Worm (Caenorhabditis elegans) whole organism, L2 larva: ENCODE data around the gene fipr-5.

Experiments used
- C34F6.9 ChIP-seq: fragments of 150-350 bp; optimal IDR thresholded peaks from 2 replicates; lab custom pipeline; 2014; ENCODE audit warnings: missing biosample characterization, missing genetic modification characterization
- R02D3.7 ChIP-seq: fragments of 150-350 bp; optimal IDR thresholded peaks from 2 replicates; lab custom pipeline; 2014; ENCODE audit warnings: missing biosample characterization, missing genetic modification characterization
- Y55F3AM.14 ChIP-seq: fragments of 200-800 bp; sonication (Bioruptor generic); optimal IDR thresholded peaks from 2 replicates; lab custom pipeline; 2018; ENCODE audit warnings: mild to moderate bottlenecking, missing genetic modification characterization, missing compliant biosample characterization
- alr-1 ChIP-seq: fragments of 150-350 bp; optimal IDR thresholded peaks from 2 replicates; lab custom pipeline; 2014; ENCODE audit warnings: missing biosample characterization, missing genetic modification characterization
- aly-2 ChIP-seq: fragments of 150-350 bp; optimal IDR thresholded peaks from 2 replicates; lab custom pipeline; 2014; ENCODE audit warnings: missing biosample characterization, missing genetic modification characterization
- blmp-1 ChIP-seq: sonication (generic microtip); optimal IDR thresholded peaks from 2 replicates; lab custom pipeline; 2017; ENCODE audit warnings: missing genetic modification characterization, mild to moderate bottlenecking, missing compliant biosample characterization, antibody characterized with exemption, moderate library complexity; ENCODE audit not compliant: insufficient read depth
- ceh-16 ChIP-seq: fragments of 150-350 bp; optimal IDR thresholded peaks from 2 replicates; lab custom pipeline; 2014; ENCODE audit warnings: missing biosample characterization, missing genetic modification characterization
- ceh-82 ChIP-seq: fragments of 150-350 bp; optimal IDR thresholded peaks from 2 replicates; lab custom pipeline; 2014; ENCODE audit warnings: missing biosample characterization, missing genetic modification characterization
- crh-2 ChIP-seq: sonication (generic microtip); optimal IDR thresholded peaks from 2 replicates; lab custom pipeline; 2017; ENCODE audit warnings: missing biosample characterization, missing genetic modification characterization
- dmd-4 ChIP-seq: sonication (generic microtip); optimal IDR thresholded peaks from 2 replicates; lab custom pipeline; 2017; ENCODE audit warnings: missing biosample characterization, missing genetic modification characterization
- egl-27 ChIP-seq: sonication (generic microtip); optimal IDR thresholded peaks from 3 replicates; lab custom pipeline; 2017; ENCODE audit warnings: missing biosample characterization, missing genetic modification reagents, missing genetic modification characterization
- elt-1 ChIP-seq: fragments of 150-350 bp; optimal IDR thresholded peaks from 2 replicates; lab custom pipeline; 2014; ENCODE audit warnings: missing biosample characterization, missing genetic modification characterization
- fos-1 ChIP-seq: fragments of 150-350 bp; optimal IDR thresholded peaks from 2 replicates; lab custom pipeline; 2014; ENCODE audit warnings: missing biosample characterization, missing genetic modification characterization
- lin-11 ChIP-seq: fragments of 150-350 bp; sonication (generic microtip); optimal IDR thresholded peaks from 2 replicates; lab custom pipeline; 2014; ENCODE audit warnings: missing biosample characterization, missing genetic modification characterization, inconsistent platforms, mixed read lengths
- lin-13 ChIP-seq: fragments of 150-350 bp; optimal IDR thresholded peaks from 2 replicates; lab custom pipeline; 2014; ENCODE audit warnings: missing biosample characterization, missing genetic modification reagents, missing genetic modification characterization
- lin-39 ChIP-seq: fragments of 150-350 bp; optimal IDR thresholded peaks from 2 replicates; lab custom pipeline; 2014; ENCODE audit warnings: missing biosample characterization, missing genetic modification reagents, missing genetic modification characterization
- lsy-2 ChIP-seq, 2 experiments: fragments of 150-350 bp in 1 of 2; sonication (generic microtip) in 1 of 2; optimal IDR thresholded peaks; 2 replicates each; lab custom pipeline; 2014 to 2017; ENCODE audit warnings: missing biosample characterization in 2 of 2, missing genetic modification characterization in 2 of 2
- mab-5 ChIP-seq: fragments of 150-350 bp; optimal IDR thresholded peaks from 2 replicates; lab custom pipeline; 2014; ENCODE audit warnings: missing biosample characterization, missing genetic modification characterization
- mbf-1 ChIP-seq: sonication (generic microtip); optimal IDR thresholded peaks from 2 replicates; lab custom pipeline; 2017; ENCODE audit warnings: missing biosample characterization, missing genetic modification characterization
- mdl-1 ChIP-seq, 2 experiments: fragments of 150-350 bp in 1 of 2; sonication (generic microtip) in 1 of 2; optimal IDR thresholded peaks; 2 replicates each; lab custom pipeline; 2017; ENCODE audit warnings: missing biosample characterization in 2 of 2, missing genetic modification characterization in 2 of 2
- nhr-10 ChIP-seq: sonication (generic microtip); optimal IDR thresholded peaks from 2 replicates; lab custom pipeline; 2017; ENCODE audit warnings: missing biosample characterization, missing genetic modification characterization
- nhr-129 ChIP-seq: fragments of 150-350 bp; optimal IDR thresholded peaks from 2 replicates; lab custom pipeline; 2014; ENCODE audit warnings: missing biosample characterization, missing genetic modification characterization
- nhr-21 ChIP-seq: fragments of 150-350 bp; optimal IDR thresholded peaks from 2 replicates; lab custom pipeline; 2014; ENCODE audit warnings: missing biosample characterization, missing genetic modification characterization
- nhr-23 ChIP-seq: fragments of 150-350 bp; optimal IDR thresholded peaks from 2 replicates; lab custom pipeline; 2014; ENCODE audit warnings: missing biosample characterization, missing genetic modification reagents, missing genetic modification characterization
- nhr-237 ChIP-seq: fragments of 150-350 bp; optimal IDR thresholded peaks from 2 replicates; lab custom pipeline; 2014; ENCODE audit warnings: missing biosample characterization, missing genetic modification characterization
- nhr-6 ChIP-seq: fragments of 150-350 bp; optimal IDR thresholded peaks from 2 replicates; lab custom pipeline; 2014; ENCODE audit warnings: missing biosample characterization, missing genetic modification characterization
- nhr-77 ChIP-seq: fragments of 150-350 bp; optimal IDR thresholded peaks from 2 replicates; lab custom pipeline; 2014; ENCODE audit warnings: missing biosample characterization, missing genetic modification characterization
- sem-4 ChIP-seq: fragments of 150-350 bp; optimal IDR thresholded peaks from 2 replicates; lab custom pipeline; 2014; ENCODE audit warnings: missing biosample characterization, missing genetic modification reagents, missing genetic modification characterization
- sma-3 ChIP-seq: sonication (generic microtip); optimal IDR thresholded peaks from 2 replicates; lab custom pipeline; 2016; ENCODE audit warnings: missing genetic modification reagents, missing genetic modification characterization, missing compliant biosample characterization
- sma-9 ChIP-seq, 2 experiments: fragments of 150-350 bp in 1 of 2; sonication (generic microtip) in 1 of 2; optimal IDR thresholded peaks; 2 replicates each; lab custom pipeline; 2014 to 2016; ENCODE audit warnings: missing genetic modification characterization in 2 of 2, mild to moderate bottlenecking in 1 of 2, missing biosample characterization in 1 of 2, missing compliant biosample characterization in 1 of 2, missing genetic modification reagents in 1 of 2, moderate library complexity in 1 of 2
- snpc-4 ChIP-seq: fragments of 150-350 bp; optimal IDR thresholded peaks from 2 replicates; lab custom pipeline; 2014; ENCODE audit warnings: missing biosample characterization, missing genetic modification characterization
- unc-39 ChIP-seq: fragments of 150-350 bp; optimal IDR thresholded peaks from 2 replicates; lab custom pipeline; 2014; ENCODE audit warnings: missing biosample characterization, missing genetic modification characterization
- unc-62 ChIP-seq: fragments of 150-350 bp; optimal IDR thresholded peaks from 2 replicates; lab custom pipeline; 2014; ENCODE audit warnings: missing biosample characterization, missing genetic modification reagents, missing genetic modification characterization
- zag-1 ChIP-seq: fragments of 150-350 bp; optimal IDR thresholded peaks from 2 replicates; lab custom pipeline; 2014; ENCODE audit warnings: missing biosample characterization, missing genetic modification characterization
- ztf-1 ChIP-seq: fragments of 200-800 bp; sonication (Bioruptor generic); conservative IDR thresholded peaks from 2 replicates; pipeline ENCODE4 v1.3.6; 2022; ENCODE audit warnings: missing genetic modification characterization, missing compliant biosample characterization
- ztf-11 ChIP-seq: sonication (generic microtip); optimal IDR thresholded peaks from 2 replicates; lab custom pipeline; 2017; ENCODE audit warnings: missing biosample characterization, missing genetic modification characterization
- ztf-4 ChIP-seq: fragments of 150-350 bp; optimal IDR thresholded peaks from 2 replicates; lab custom pipeline; 2014; ENCODE audit warnings: missing biosample characterization, missing genetic modification characterization

Gene fipr-5

ce11 chrV:10247673-10248239, 26.5 kb upstream of the fipr-5 start:
- TF ChIP-seq C34F6.9 (tag; lab: Kevin White, UChicago) (peak; percentile 37), snpc-4 (tag; lab: Kevin White, UChicago) (no peak), lsy-2 (tag; optimal IDR thresholded peaks at IDR 0.05; lab: Kevin White, UChicago) (peak in 1 of 2 experiments; percentile 38), nhr-237 (tag; lab: Kevin White, UChicago) (no peak), nhr-129 (tag; lab: Kevin White, UChicago) (peak; percentile 32), alr-1 (tag; lab: Kevin White, UChicago) (no peak)

ce11 chrV:10246967-10247366, 25.8 kb upstream of the fipr-5 start:
- TF ChIP-seq crh-2 (tag; lab: Kevin White, UChicago) (no peak), mdl-1 (tag; optimal IDR thresholded peaks at IDR 0.05; lab: Kevin White, UChicago) (peak in 1 of 2 experiments; percentile 15), sma-9 (GFP tag; optimal IDR thresholded peaks at IDR 0.05; lab: Kevin White, UChicago) (peak; percentile 0), sma-9 (tag; optimal IDR thresholded peaks at IDR 0.05; lab: Kevin White, UChicago) (no peak), sma-3 (GFP tag; lab: Kevin White, UChicago) (no peak), elt-1 (tag; lab: Kevin White, UChicago) (no peak), alr-1 (tag; lab: Kevin White, UChicago) (no peak)

ce11 chrV:10246443-10246885, 25.2 kb upstream of the fipr-5 start:
- TF ChIP-seq sem-4 (tag; lab: Kevin White, UChicago) (no peak), blmp-1 (tag; lab: Kevin White, UChicago) (no peak), ceh-82 (tag; lab: Kevin White, UChicago) (no peak), zag-1 (tag; lab: Kevin White, UChicago) (no peak), lin-39 (tag; lab: Kevin White, UChicago) (no peak), lsy-2 (tag; optimal IDR thresholded peaks at IDR 0.05; lab: Kevin White, UChicago) (peak; percentile 11 to 73), nhr-23 (tag; lab: Kevin White, UChicago) (no peak), nhr-21 (tag; lab: Kevin White, UChicago) (peak; percentile 46), sma-3 (GFP tag; lab: Kevin White, UChicago) (no peak), fos-1 (peak; percentile 6), nhr-129 (tag; lab: Kevin White, UChicago) (peak; percentile 88), nhr-77 (tag; lab: Kevin White, UChicago) (no peak), mdl-1 (tag; optimal IDR thresholded peaks at IDR 0.05; lab: Kevin White, UChicago) (peak; percentile 72 to 94), ztf-1 (GFP tag; lab: Robert Waterston, UW) (no peak), mbf-1 (tag; lab: Kevin White, UChicago) (no peak), ceh-16 (tag; lab: Kevin White, UChicago) (no peak), crh-2 (tag; lab: Kevin White, UChicago) (peak; percentile 68), nhr-10 (no peak), R02D3.7 (tag; lab: Kevin White, UChicago) (no peak), sma-9 (GFP tag; optimal IDR thresholded peaks at IDR 0.05; lab: Kevin White, UChicago) (peak; percentile 67), sma-9 (tag; optimal IDR thresholded peaks at IDR 0.05; lab: Kevin White, UChicago) (no peak), Y55F3AM.14 (GFP tag; lab: Kevin White, UChicago) (no peak), ztf-11 (no peak), lin-11 (peak; percentile 19), mab-5 (no peak), aly-2 (tag; lab: Kevin White, UChicago) (no peak), unc-62 (no peak), ztf-4 (tag; lab: Kevin White, UChicago) (peak; percentile 29), C34F6.9 (tag; lab: Kevin White, UChicago) (peak; percentile 79), snpc-4 (tag; lab: Kevin White, UChicago) (no peak), egl-27 (tag; lab: Kevin White, UChicago) (no peak), nhr-6 (tag; lab: Kevin White, UChicago) (peak; percentile 47), lin-13 (peak; percentile 27), nhr-237 (tag; lab: Kevin White, UChicago) (no peak), unc-39 (tag; lab: Kevin White, UChicago) (no peak), dmd-4 (tag; lab: Kevin White, UChicago) (no peak)
